Fruit fly (Drosophila melanogaster) whole organism, embryonic: Measurements from ENCODE around the gene Arp2.

Source experiments
- ATbp ChIP-seq: fragments of 200-800 bp; sonication (Bioruptor generic); optimal IDR thresholded peaks from 2 replicates; lab custom pipeline; 2017; ENCODE audit warnings: missing biosample characterization, mild to moderate bottlenecking, missing genetic modification characterization, missing genetic modification reagents
- Atf-2 ChIP-seq: fragments of 200-800 bp; sonication (Bioruptor generic); optimal IDR thresholded peaks from 2 replicates; lab custom pipeline; 2016; ENCODE audit warnings: missing biosample characterization, missing genetic modification characterization
- BEAF-32 ChIP-seq: fragments of 200-800 bp; sonication (Bioruptor generic); optimal IDR thresholded peaks from 3 replicates; lab custom pipeline; 2017; ENCODE audit warnings: missing biosample characterization, missing genetic modification characterization, mild to moderate bottlenecking, moderate library complexity, missing genetic modification reagents
- Bgb ChIP-seq: fragments of 200-800 bp; sonication (Bioruptor generic); IDR thresholded peaks from 2 replicates; pipeline ENCODE4 v1.3.6; 2022; ENCODE audit warnings: missing biosample characterization, missing genetic modification characterization; ENCODE audit not compliant: partially characterized antibody
- CG10209 ChIP-seq: fragments of 200-800 bp; sonication (Bioruptor generic); optimal IDR thresholded peaks from 3 replicates; lab custom pipeline; 2017; ENCODE audit warnings: missing biosample characterization, mild to moderate bottlenecking, missing genetic modification characterization, missing genetic modification reagents
- CG10959 ChIP-seq: fragments of 200-800 bp; sonication (Bioruptor generic); IDR thresholded peaks from 2 replicates; pipeline ENCODE4 v1.3.6; 2022; ENCODE audit warnings: missing biosample characterization, missing genetic modification characterization
- CG11085 ChIP-seq: fragments of 200-800 bp; sonication (Bioruptor generic); IDR thresholded peaks from 2 replicates; pipeline ENCODE4 v1.3.6; 2022; ENCODE audit warnings: missing biosample characterization, missing genetic modification characterization
- CG14710 ChIP-seq: fragments of 200-800 bp; sonication (Bioruptor generic); optimal IDR thresholded peaks from 3 replicates; lab custom pipeline; 2019; ENCODE audit warnings: missing biosample characterization, mild to moderate bottlenecking, missing genetic modification characterization, moderate library complexity
- CG1603 ChIP-seq: fragments of 200-800 bp; sonication (Bioruptor generic); optimal IDR thresholded peaks from 2 replicates; lab custom pipeline; 2019; ENCODE audit warnings: missing biosample characterization, mild to moderate bottlenecking, missing genetic modification characterization, moderate library complexity
- CG16813 ChIP-seq: fragments of 200-800 bp; sonication (Bioruptor generic); IDR thresholded peaks from 3 replicates; pipeline ENCODE4 v1.3.6; 2022; ENCODE audit warnings: missing biosample characterization, missing genetic modification characterization; ENCODE audit not compliant: partially characterized antibody
- CG17361 ChIP-seq: fragments of 200-800 bp; sonication (Bioruptor generic); IDR thresholded peaks from 3 replicates; pipeline ENCODE4 v1.3.6; 2022; ENCODE audit warnings: missing biosample characterization, missing genetic modification characterization
- CG2116 ChIP-seq: fragments of 200-800 bp; sonication (Bioruptor generic); optimal IDR thresholded peaks from 3 replicates; lab custom pipeline; 2018; ENCODE audit warnings: missing biosample characterization, mild to moderate bottlenecking, missing genetic modification characterization
- CG42726 ChIP-seq: fragments of 200-800 bp; sonication (Bioruptor generic); IDR thresholded peaks from 2 replicates; pipeline ENCODE4 v1.3.6; 2022; ENCODE audit warnings: missing biosample characterization, missing genetic modification characterization; ENCODE audit not compliant: partially characterized antibody
- CG4282 ChIP-seq: fragments of 200-800 bp; sonication (Bioruptor generic); optimal IDR thresholded peaks from 2 replicates; lab custom pipeline; 2016; ENCODE audit warnings: missing biosample characterization, missing genetic modification characterization
- CG6791 ChIP-seq: fragments of 200-800 bp; sonication (Bioruptor generic); IDR thresholded peaks from 3 replicates; pipeline ENCODE4 v1.3.6; 2022; ENCODE audit warnings: missing biosample characterization, missing genetic modification characterization; ENCODE audit not compliant: partially characterized antibody
- CG9817 ChIP-seq: fragments of 200-800 bp; sonication (Bioruptor generic); optimal IDR thresholded peaks from 2 replicates; lab custom pipeline; 2018; ENCODE audit warnings: missing biosample characterization, mild to moderate bottlenecking, missing genetic modification characterization, moderate library complexity
- Dp ChIP-seq: fragments of 200-800 bp; sonication (Bioruptor generic); optimal IDR thresholded peaks from 2 replicates; lab custom pipeline; 2018; ENCODE audit warnings: missing biosample characterization, mild to moderate bottlenecking, missing genetic modification characterization, moderate library complexity
- Dref ChIP-seq: fragments of 200-800 bp; sonication (Bioruptor generic); IDR thresholded peaks from 2 replicates; pipeline ENCODE4 v1.3.6; 2022; ENCODE audit warnings: missing biosample characterization, missing genetic modification characterization
- E2f2 ChIP-seq: fragments of 200-800 bp; sonication (Bioruptor generic); IDR thresholded peaks from 2 replicates; pipeline ENCODE4 v1.3.6; 2022; ENCODE audit warnings: missing biosample characterization, missing genetic modification characterization
- Hand ChIP-seq: fragments of 200-800 bp; sonication (Bioruptor generic); optimal IDR thresholded peaks from 2 replicates; lab custom pipeline; 2017; ENCODE audit warnings: mild to moderate bottlenecking, missing biosample characterization, missing genetic modification reagents, missing genetic modification characterization
- MBD-R2 ChIP-seq: fragments of 200-800 bp; sonication (Bioruptor generic); IDR thresholded peaks from 2 replicates; pipeline ENCODE4 v1.3.6; 2022; ENCODE audit warnings: missing biosample characterization, missing genetic modification characterization
- MESR4 ChIP-seq: fragments of 200-800 bp; sonication (Bioruptor generic); optimal IDR thresholded peaks from 2 replicates; lab custom pipeline; 2018; ENCODE audit warnings: missing biosample characterization, mild to moderate bottlenecking, missing genetic modification characterization, moderate library complexity
- Med ChIP-seq: fragments of 200-800 bp; sonication (Bioruptor generic); peaks from one replicate; lab custom pipeline; 2016; ENCODE audit warnings: missing biosample characterization, missing genetic modification characterization, mild to moderate bottlenecking, inconsistent platforms, moderate library complexity
- Myb ChIP-seq: fragments of 200-800 bp; sonication (Bioruptor generic); optimal IDR thresholded peaks from 2 replicates; lab custom pipeline; 2016; ENCODE audit warnings: missing biosample characterization, missing genetic modification characterization
- Opbp ChIP-seq: fragments of 200-800 bp; sonication (Bioruptor generic); IDR thresholded peaks from 3 replicates; pipeline ENCODE4 v1.3.6; 2022; ENCODE audit warnings: missing biosample characterization, missing genetic modification characterization; ENCODE audit not compliant: partially characterized antibody
- Stat92E ChIP-seq, 3 experiments: fragments of >200 bp in 2 of 3; fragments of 200-800 bp in 1 of 3; sonication (Bioruptor generic) in 1 of 3; optimal IDR thresholded peaks; 2 replicates each; lab custom pipeline; 2017 to 2019; ENCODE audit warnings: missing biosample characterization in 3 of 3, missing genetic modification characterization in 3 of 3, mild to moderate bottlenecking in 1 of 3, moderate library complexity in 1 of 3
- al ChIP-seq: fragments of 200-800 bp; sonication (Bioruptor generic); IDR thresholded peaks from 2 replicates; pipeline ENCODE4 v1.3.6; 2022; ENCODE audit warnings: missing biosample characterization, missing genetic modification characterization
- amos ChIP-seq: fragments of 200-800 bp; sonication (Bioruptor generic); IDR thresholded peaks from 2 replicates; pipeline ENCODE4 v1.3.6; 2022; ENCODE audit warnings: missing biosample characterization, missing genetic modification characterization; ENCODE audit not compliant: partially characterized antibody
- chn ChIP-seq: fragments of 200-800 bp; sonication (Bioruptor generic); optimal IDR thresholded peaks from 2 replicates; lab custom pipeline; 2016; ENCODE audit warnings: missing biosample characterization, missing genetic modification characterization
- crc ChIP-seq: fragments of 200-800 bp; sonication (Bioruptor generic); optimal IDR thresholded peaks from 2 replicates; lab custom pipeline; 2016; ENCODE audit warnings: missing biosample characterization, missing genetic modification characterization
- dati ChIP-seq: fragments of 200-800 bp; sonication (Bioruptor generic); IDR thresholded peaks from 2 replicates; pipeline ENCODE4 v1.3.6; 2022; ENCODE audit warnings: missing biosample characterization, missing genetic modification characterization
- gcm ChIP-seq: fragments of 200-800 bp; sonication (Bioruptor generic); optimal IDR thresholded peaks from 2 replicates; lab custom pipeline; 2019; ENCODE audit warnings: missing biosample characterization, mild to moderate bottlenecking, missing genetic modification characterization, moderate library complexity
- gfzf ChIP-seq: fragments of 200-800 bp; sonication (Bioruptor generic); optimal IDR thresholded peaks from 2 replicates; lab custom pipeline; 2016; ENCODE audit warnings: missing biosample characterization, mild to moderate bottlenecking, missing genetic modification characterization, moderate library complexity
- hth ChIP-seq: fragments of >200 bp; optimal IDR thresholded peaks from 2 replicates; lab custom pipeline; 2017; ENCODE audit warnings: inconsistent platforms
- insv ChIP-seq, 2 experiments: fragments of 200-800 bp; sonication (Bioruptor generic); optimal IDR thresholded peaks; 3 replicates each; lab custom pipeline; 2016 to 2018; ENCODE audit warnings: missing biosample characterization in 2 of 2, missing genetic modification characterization in 2 of 2
- jigr1 ChIP-seq: fragments of 200-800 bp; sonication (Bioruptor generic); IDR thresholded peaks from 3 replicates; pipeline ENCODE4 v1.3.6; 2022; ENCODE audit warnings: missing biosample characterization, missing genetic modification characterization
- mam ChIP-seq: fragments of 200-800 bp; sonication (Bioruptor generic); optimal IDR thresholded peaks from 3 replicates; lab custom pipeline; 2016; ENCODE audit warnings: missing biosample characterization, missing genetic modification characterization
- nerfin-2 ChIP-seq: fragments of 200-800 bp; sonication (Bioruptor generic); IDR thresholded peaks from 2 replicates; pipeline ENCODE4 v1.3.6; 2022; ENCODE audit warnings: missing biosample characterization, missing genetic modification characterization; ENCODE audit not compliant: partially characterized antibody
- pros ChIP-seq: fragments of 200-800 bp; sonication (Bioruptor generic); optimal IDR thresholded peaks from 3 replicates; lab custom pipeline; 2019; ENCODE audit warnings: missing biosample characterization, mild to moderate bottlenecking, missing genetic modification characterization, moderate library complexity
- pzg ChIP-seq: fragments of 200-800 bp; sonication (Bioruptor generic); optimal IDR thresholded peaks from 3 replicates; lab custom pipeline; 2018; ENCODE audit warnings: missing biosample characterization, mild to moderate bottlenecking, missing genetic modification characterization, moderate library complexity
- sna ChIP-seq: fragments of 200-800 bp; sonication (Bioruptor generic); IDR thresholded peaks from 2 replicates; pipeline ENCODE4 v1.3.6; 2022; ENCODE audit warnings: missing biosample characterization, missing genetic modification characterization; ENCODE audit not compliant: partially characterized antibody
- ssp ChIP-seq: fragments of 200-800 bp; sonication (Bioruptor generic); IDR thresholded peaks from 2 replicates; pipeline ENCODE4 v1.3.6; 2022; ENCODE audit warnings: missing biosample characterization, missing genetic modification characterization
- stwl ChIP-seq: fragments of 200-800 bp; sonication (Bioruptor generic); optimal IDR thresholded peaks from 3 replicates; lab custom pipeline; 2018; ENCODE audit warnings: missing biosample characterization, mild to moderate bottlenecking, missing genetic modification characterization, moderate library complexity
- toy ChIP-seq: fragments of 200-800 bp; sonication (Bioruptor generic); IDR thresholded peaks from 2 replicates; pipeline ENCODE4 v1.3.6; 2022; ENCODE audit warnings: missing biosample characterization, missing genetic modification characterization
- twi ChIP-seq: fragments of 200-800 bp; optimal IDR thresholded peaks from 2 replicates; lab custom pipeline; 2019; ENCODE audit warnings: missing biosample characterization, mild to moderate bottlenecking, missing genetic modification characterization, moderate library complexity
- zen2 ChIP-seq: fragments of 200-800 bp; sonication (Bioruptor generic); IDR thresholded peaks from 3 replicates; pipeline ENCODE4 v1.3.6; 2022; ENCODE audit warnings: missing biosample characterization, missing genetic modification characterization; ENCODE audit not compliant: partially characterized antibody

Arp2 gene

dm6 chrX:16587668-16588046, 33.9 kb upstream of the Arp2 start, which contains the start of gene CG13014:
Gene CG13014 (plus strand): TSS chrX:16587873.
- TF ChIP-seq CG2116 (GFP tag; lab: Kevin White, UChicago) (peak; percentile 21), MESR4 (GFP tag; lab: Kevin White, UChicago) (peak; percentile 30), gfzf (GFP tag; lab: Kevin White, UChicago) (peak; percentile 65), CG16813 (peak; percentile 35; the same call in 1 of the 3 replicates), amos (GFP tag; lab: Robert Waterston, UW) (peak; percentile 56; the same call in 1 of the 2 replicates), CG1603 (tag; lab: Kevin White, UChicago) (peak; percentile 29), CG11085 (GFP tag; lab: Robert Waterston, UW) (no peak), CG6791 (GFP tag; lab: Robert Waterston, UW) (0 out of 3 replicates have a peak, but pooled peaks have one; percentile 23), sna (GFP tag; lab: Robert Waterston, UW) (peak; percentile 40), CG42726 (GFP tag; lab: Robert Waterston, UW) (no peak), stwl (peak; percentile 7), Dref (GFP tag; lab: Robert Waterston, UW) (peak; percentile 63), BEAF-32 (GFP tag; lab: Kevin White, UChicago) (peak; percentile 52), pzg (GFP tag; lab: Kevin White, UChicago) (peak; percentile 41), dati (GFP tag; lab: Robert Waterston, UW) (no peak), CG4282 (GFP tag; lab: Kevin White, UChicago) (no peak), mam (GFP tag; lab: Kevin White, UChicago) (no peak), Myb (peak; percentile 67), Opbp (GFP tag; lab: Robert Waterston, UW) (peak; percentile 17; the same call in 1 of the 3 replicates), E2f2 (GFP tag; lab: Robert Waterston, UW) (no peak), Dp (GFP tag; lab: Kevin White, UChicago) (peak; percentile 1), chn (GFP tag; lab: Kevin White, UChicago) (no peak), twi (no peak), MBD-R2 (GFP tag; lab: Robert Waterston, UW) (peak; percentile 28; the same call in 1 of the 2 replicates)
- TF ChIP-seq, all 482 proteins: peak for 16

- 0 out of 2 replicates have a peak, but pooled peaks have one; percentile 5 for TF ChIP-seq al (GFP tag; lab: Robert Waterston, UW)
- no peak for TF ChIP-seq gcm (GFP tag; lab: Kevin White, UChicago)
- peak; percentile 53 for TF ChIP-seq gfzf (GFP tag; lab: Kevin White, UChicago)
- peak; percentile 26 for TF ChIP-seq CG14710 (tag; lab: Kevin White, UChicago)
- TF ChIP-seq amos (GFP tag; lab: Robert Waterston, UW), result peak; percentile 66; the same call in 1 of the 2 replicates
- no peak for TF ChIP-seq pros (GFP tag; lab: Kevin White, UChicago)
- no peak for TF ChIP-seq CG10209 (GFP tag; lab: Kevin White, UChicago)
- TF ChIP-seq ssp (GFP tag; lab: Robert Waterston, UW), result no peak
- no peak for TF ChIP-seq hth (lab: Kevin White, UChicago)
- TF ChIP-seq insv (GFP tag; optimal IDR thresholded peaks at IDR 0.05; lab: Kevin White, UChicago), result peak; percentile 78 to 97
- TF ChIP-seq Stat92E (GFP tag; optimal IDR thresholded peaks at IDR 0.05; lab: Kevin White, UChicago), result no peak
- TF ChIP-seq crc (GFP tag; lab: Kevin White, UChicago), result no peak
- TF ChIP-seq ATbp, result no peak
- TF ChIP-seq CG2116 (GFP tag; lab: Kevin White, UChicago), result peak; percentile 41
- TF ChIP-seq Med, result peak; percentile 69
- peak; percentile 61 for TF ChIP-seq nerfin-2
- peak; percentile 57; the same call in 2 of the 3 replicates for TF ChIP-seq zen2 (GFP tag; lab: Robert Waterston, UW)
- TF ChIP-seq toy (GFP tag; lab: Robert Waterston, UW), result no peak
- no peak for TF ChIP-seq Hand (GFP tag; lab: Kevin White, UChicago)
- no peak for TF ChIP-seq jigr1 (GFP tag; lab: Robert Waterston, UW)
- TF ChIP-seq Dref (GFP tag; lab: Robert Waterston, UW), result peak; percentile 78
- 0 out of 3 replicates have a peak, but pooled peaks have one; percentile 38 for TF ChIP-seq CG17361 (GFP tag; lab: Robert Waterston, UW)
- no peak for TF ChIP-seq Atf-2
- peak; percentile 42 for TF ChIP-seq CG9817 (tag; lab: Kevin White, UChicago)
- TF ChIP-seq CG10959 (GFP tag; lab: Robert Waterston, UW), result no peak
- TF ChIP-seq Bgb (GFP tag; lab: Robert Waterston, UW), result peak; percentile 73
These were observed 33.4 kb upstream of the Arp2 start, which contains the start of gene CanA-14F for dm6 chrX:16587021-16587667. Gene CanA-14F (minus strand): TSS chrX:16587172.
